Fruit fly (Drosophila melanogaster) whole organism, prepupa: ENCODE measurements around the gene BNIP3.

Experiments
- CG10631 ChIP-seq: fragments of 200-800 bp; sonication (Bioruptor generic); optimal IDR thresholded peaks from 2 replicates; lab custom pipeline; 2016; ENCODE audit warnings: missing biosample characterization, missing genetic modification characterization
- CG16779 ChIP-seq: fragments of 200-800 bp; sonication (Bioruptor generic); optimal IDR thresholded peaks from 3 replicates; lab custom pipeline; 2017; ENCODE audit warnings: missing biosample characterization, mild to moderate bottlenecking, missing genetic modification characterization
- CG7368 ChIP-seq: fragments of 200-800 bp; sonication (Bioruptor generic); optimal IDR thresholded peaks from 3 replicates; lab custom pipeline; 2016; ENCODE audit warnings: missing biosample characterization, missing genetic modification characterization
- OdsH ChIP-seq: fragments of 200-800 bp; sonication (Bioruptor generic); optimal IDR thresholded peaks from 3 replicates; lab custom pipeline; 2016; ENCODE audit warnings: missing biosample characterization, missing genetic modification characterization

dm6 chr3L:20464677-20465076 lies 54.5 kb downstream of the BNIP3 start, which contains the start of gene atk:
- TF ChIP-seq OdsH (GFP tag; lab: Kevin White, UChicago) (no peak), CG7368 (GFP tag; lab: Kevin White, UChicago) (no peak), CG16779 (tag; lab: Kevin White, UChicago) (no peak), CG10631 (no peak)
